Fruit fly (Drosophila melanogaster): ENCODE results near the gene LysX.

LysX gene

DNA sequence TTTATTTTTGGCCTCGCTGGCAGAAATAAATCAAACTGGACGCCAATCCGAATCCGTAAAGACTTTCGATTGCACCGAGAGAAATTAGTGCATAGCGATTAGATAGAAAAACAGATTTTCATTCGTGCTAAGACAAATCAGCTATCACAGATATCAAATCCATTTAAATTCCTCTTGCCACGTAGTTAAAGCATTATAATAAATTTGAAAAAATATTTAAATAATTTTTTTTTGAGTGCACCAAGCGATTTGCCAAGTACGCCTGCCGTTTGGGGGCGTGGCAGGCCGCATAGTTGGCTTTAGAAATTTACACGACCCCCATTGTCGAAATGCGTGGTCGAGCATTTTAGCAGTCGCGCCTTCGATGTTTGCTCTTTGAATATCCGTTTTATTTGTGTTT, 43.4 kb downstream of the LysX start (continued):
- TF ChIP-seq CG13775 (GFP tag; optimal IDR thresholded peaks at IDR 0.05) (peak; percentile 31), tap (tag; optimal IDR thresholded peaks at IDR 0.05) (peak; percentile 32), Taf1 (GFP tag; IDR thresholded peaks at IDR 0.05) (0 out of 2 replicates have a peak, but pooled peaks have one; percentile 24), ase (GFP tag; IDR thresholded peaks at IDR 0.05) (peak; percentile 56; the same call in 1 of the 3 replicates), lab (GFP tag; optimal IDR thresholded peaks at IDR 0.05) (peak; percentile 45), dan (GFP tag; IDR thresholded peaks at IDR 0.05) (no peak), Sox100B (GFP tag; optimal IDR thresholded peaks at IDR 0.05) (peak; percentile 23), Six4 (GFP tag; optimal IDR thresholded peaks at IDR 0.05) (peak; percentile 30), repo (GFP tag; optimal IDR thresholded peaks at IDR 0.05) (no peak), Xrp1 (GFP tag; IDR thresholded peaks at IDR 0.05) (peak; percentile 45; the same call in 1 of the 2 replicates), usp (GFP tag; optimal IDR thresholded peaks at IDR 0.05) (no peak), twi (tag; optimal IDR thresholded peaks at IDR 0.05) (no peak), ewg (GFP tag; optimal IDR thresholded peaks at IDR 0.05) (peak; percentile 3), Hr3 (GFP tag; optimal IDR thresholded peaks at IDR 0.05) (peak; percentile 5), CG11398 (GFP tag; optimal IDR thresholded peaks at IDR 0.05) (no peak), CG10979 (tag; optimal IDR thresholded peaks at IDR 0.05) (peak; percentile 30), stc (GFP tag; IDR thresholded peaks at IDR 0.05) (peak; percentile 65), danr (GFP tag; IDR thresholded peaks at IDR 0.05) (no peak), CG10543 (GFP tag; optimal IDR thresholded peaks at IDR 0.05) (peak; percentile 40), Rfx (GFP tag; IDR thresholded peaks at IDR 0.05) (peak; percentile 84), E2f1 (GFP tag; IDR thresholded peaks at IDR 0.05) (peak; percentile 42; the same call in 1 of the 2 replicates), CG12155 (GFP tag; optimal IDR thresholded peaks at IDR 0.05) (peak; percentile 36), H15 (GFP tag; IDR thresholded peaks at IDR 0.05) (0 out of 3 replicates have a peak, but pooled peaks have one; percentile 37), da (GFP tag; optimal IDR thresholded peaks at IDR 0.05) (no peak), mam (GFP tag; optimal IDR thresholded peaks at IDR 0.05) (peak; percentile 49), schlank (tag; optimal IDR thresholded peaks at IDR 0.05) (peak; percentile 10), lilli (GFP tag; optimal IDR thresholded peaks at IDR 0.05) (peak; percentile 11), CG7271 (tag; optimal IDR thresholded peaks at IDR 0.05) (no peak), wor (GFP tag; IDR thresholded peaks at IDR 0.05) (no peak), CG8290 (GFP tag; optimal IDR thresholded peaks at IDR 0.05) (no peak), CG8290 (tag; optimal IDR thresholded peaks at IDR 0.05) (peak in 1 of 2 experiments; percentile 54), sob (GFP tag; IDR thresholded peaks at IDR 0.05) (peak; percentile 67), Oli (tag; optimal IDR thresholded peaks at IDR 0.05) (peak; percentile 52), CG15514 (GFP tag; optimal IDR thresholded peaks at IDR 0.05) (peak; percentile 20), ab (GFP tag; optimal IDR thresholded peaks at IDR 0.05) (no peak), CG16815 (GFP tag; optimal IDR thresholded peaks at IDR 0.05) (peak; percentile 8), CG34224 (GFP tag; IDR thresholded peaks at IDR 0.05; ENCODE audit: partially characterized antibody) (no peak), Aef1 (GFP tag; IDR thresholded peaks at IDR 0.05) (peak; percentile 18; the same call in 2 of the 3 replicates), jumu (GFP tag; optimal IDR thresholded peaks at IDR 0.05) (no peak), CG12659 (GFP tag; optimal IDR thresholded peaks at IDR 0.05) (peak; percentile 41), Adf1 (GFP tag; IDR thresholded peaks at IDR 0.05) (0 out of 2 replicates have a peak, but pooled peaks have one; percentile 9), BtbVII (GFP tag; optimal IDR thresholded peaks at IDR 0.05) (peak; percentile 20), CG2712 (tag; optimal IDR thresholded peaks at IDR 0.05) (peak; percentile 61), CG13296 (GFP tag; optimal IDR thresholded peaks at IDR 0.05) (peak; percentile 30), onecut (GFP tag; IDR thresholded peaks at IDR 0.05) (peak; percentile 34; the same call in 1 of the 2 replicates), lmd (GFP tag; IDR thresholded peaks at IDR 0.05) (peak; percentile 56), HLHmδ (GFP tag; optimal IDR thresholded peaks at IDR 0.05) (no peak), ham (GFP tag; IDR thresholded peaks at IDR 0.05) (0 out of 2 replicates have a peak, but pooled peaks have one; percentile 19), CG1603 (tag; optimal IDR thresholded peaks at IDR 0.05) (peak; percentile 32), cwo (GFP tag; optimal IDR thresholded peaks at IDR 0.05) (peak; percentile 28), MESR4 (GFP tag; optimal IDR thresholded peaks at IDR 0.05) (no peak)
